Fruit fly (Drosophila melanogaster) whole organism, embryonic: ENCODE measurements around the gene goe.

Experiments used
- BEAF-32 ChIP-seq: fragments of 200-800 bp; sonication (Bioruptor generic); optimal IDR thresholded peaks from 3 replicates; lab custom pipeline; 2017; ENCODE audit warnings: missing biosample characterization, missing genetic modification characterization, mild to moderate bottlenecking, moderate library complexity, missing genetic modification reagents
- CG10654 ChIP-seq: fragments of 200-800 bp; sonication (Bioruptor generic); optimal IDR thresholded peaks from 2 replicates; lab custom pipeline; 2016; ENCODE audit warnings: missing biosample characterization, missing genetic modification characterization
- CG11560 ChIP-seq: fragments of 200-800 bp; sonication (Bioruptor generic); IDR thresholded peaks from 3 replicates; pipeline ENCODE4 v1.3.6; 2022; ENCODE audit warnings: missing biosample characterization, missing genetic modification characterization
- CG12391 ChIP-seq: fragments of 200-800 bp; sonication (Bioruptor generic); optimal IDR thresholded peaks from 3 replicates; lab custom pipeline; 2018; ENCODE audit warnings: missing biosample characterization, mild to moderate bottlenecking, missing genetic modification characterization, moderate library complexity
- CG12659 ChIP-seq: fragments of 200-800 bp; sonication (Bioruptor generic); optimal IDR thresholded peaks from 3 replicates; lab custom pipeline; 2017; ENCODE audit warnings: mild to moderate bottlenecking, missing biosample characterization, missing genetic modification reagents, missing genetic modification characterization
- CG14860 ChIP-seq: fragments of 200-800 bp; sonication (Bioruptor generic); IDR thresholded peaks from 3 replicates; pipeline ENCODE4 v1.3.6; 2022; ENCODE audit warnings: missing biosample characterization, missing genetic modification characterization; ENCODE audit not compliant: partially characterized antibody
- CG15011 ChIP-seq: fragments of 200-800 bp; sonication (Bioruptor generic); optimal IDR thresholded peaks from 3 replicates; lab custom pipeline; 2018; ENCODE audit warnings: missing biosample characterization, mild to moderate bottlenecking, missing genetic modification characterization
- CG1647 ChIP-seq: fragments of 200-800 bp; sonication (Bioruptor generic); optimal IDR thresholded peaks from 3 replicates; lab custom pipeline; 2016; ENCODE audit warnings: missing biosample characterization, missing genetic modification characterization
- CG2199 ChIP-seq: fragments of 200-800 bp; sonication (Bioruptor generic); IDR thresholded peaks from 3 replicates; pipeline ENCODE4 v1.3.6; 2022; ENCODE audit warnings: missing biosample characterization, missing genetic modification characterization
- CG31365 ChIP-seq: fragments of 200-800 bp; sonication (Bioruptor generic); optimal IDR thresholded peaks from 2 replicates; lab custom pipeline; 2018; ENCODE audit warnings: missing biosample characterization, mild to moderate bottlenecking, missing genetic modification characterization
- CG31388 ChIP-seq: fragments of 200-800 bp; sonication (Bioruptor generic); optimal IDR thresholded peaks from 2 replicates; lab custom pipeline; 2016; ENCODE audit warnings: missing biosample characterization, missing genetic modification characterization
- CG32532 ChIP-seq: fragments of 200-800 bp; sonication (Bioruptor generic); IDR thresholded peaks from 2 replicates; pipeline ENCODE4 v1.3.6; 2022; ENCODE audit warnings: missing biosample characterization, missing genetic modification characterization
- CG5245 ChIP-seq: fragments of 200-800 bp; sonication (Bioruptor generic); optimal IDR thresholded peaks from 3 replicates; lab custom pipeline; 2016; ENCODE audit warnings: missing biosample characterization, missing genetic modification characterization
- CG7357 ChIP-seq: fragments of 200-800 bp; sonication (Bioruptor generic); IDR thresholded peaks from 3 replicates; pipeline ENCODE4 v1.3.6; 2022; ENCODE audit warnings: missing biosample characterization, missing genetic modification characterization
- CG9932 ChIP-seq: fragments of 200-800 bp; sonication (Bioruptor generic); IDR thresholded peaks from 2 replicates; pipeline ENCODE4 v1.3.6; 2022; ENCODE audit warnings: missing biosample characterization, missing genetic modification characterization
- CHES-1-like ChIP-seq: fragments of 200-800 bp; sonication (Bioruptor generic); optimal IDR thresholded peaks from 2 replicates; lab custom pipeline; 2016; ENCODE audit warnings: missing biosample characterization, missing genetic modification characterization
- CTCF ChIP-seq: fragments of 200-800 bp; sonication (Bioruptor generic); optimal IDR thresholded peaks from 2 replicates; lab custom pipeline; 2017; ENCODE audit warnings: missing biosample characterization, mild to moderate bottlenecking, missing genetic modification characterization, moderate library complexity
- D ChIP-seq, 2 experiments: fragments of 200-800 bp in 1 of 2; fragments of >200 bp in 1 of 2; sonication (Bioruptor generic) in 1 of 2; optimal IDR thresholded peaks; 2 replicates in 1 of 2; 3 replicates in 1 of 2; lab custom pipeline; 2017; ENCODE audit warnings: mild to moderate bottlenecking in 1 of 2, missing biosample characterization in 1 of 2, missing genetic modification characterization in 1 of 2, missing genetic modification reagents in 1 of 2
- Dp ChIP-seq: fragments of 200-800 bp; sonication (Bioruptor generic); optimal IDR thresholded peaks from 2 replicates; lab custom pipeline; 2018; ENCODE audit warnings: missing biosample characterization, mild to moderate bottlenecking, missing genetic modification characterization, moderate library complexity
- Drgx ChIP-seq: fragments of 200-800 bp; sonication (Bioruptor generic); IDR thresholded peaks from 2 replicates; pipeline ENCODE4 v1.3.6; 2022; ENCODE audit warnings: missing biosample characterization, missing genetic modification characterization
- HLH4C ChIP-seq: fragments of 200-800 bp; sonication (Bioruptor generic); IDR thresholded peaks from 3 replicates; pipeline ENCODE4 v1.3.6; 2022; ENCODE audit warnings: missing biosample characterization, missing genetic modification characterization; ENCODE audit not compliant: partially characterized antibody
- Hand ChIP-seq: fragments of 200-800 bp; sonication (Bioruptor generic); optimal IDR thresholded peaks from 2 replicates; lab custom pipeline; 2017; ENCODE audit warnings: mild to moderate bottlenecking, missing biosample characterization, missing genetic modification reagents, missing genetic modification characterization
- HmgZ ChIP-seq: fragments of 200-800 bp; sonication (Bioruptor generic); optimal IDR thresholded peaks from 2 replicates; lab custom pipeline; 2018; ENCODE audit warnings: missing biosample characterization, mild to moderate bottlenecking, missing genetic modification characterization
- Hmr ChIP-seq: fragments of 200-800 bp; sonication (Bioruptor generic); optimal IDR thresholded peaks from 3 replicates; lab custom pipeline; 2017; ENCODE audit warnings: mild to moderate bottlenecking, missing biosample characterization, missing genetic modification reagents, missing genetic modification characterization
- Lpt ChIP-seq: fragments of >200 bp; optimal IDR thresholded peaks from 2 replicates; lab custom pipeline; 2018; ENCODE audit warnings: missing biosample characterization, missing genetic modification characterization
- Rx ChIP-seq: fragments of 200-800 bp; sonication (Bioruptor generic); IDR thresholded peaks from 2 replicates; pipeline ENCODE4 v1.3.6; 2022; ENCODE audit warnings: missing biosample characterization, missing genetic modification characterization
- Sry-δ ChIP-seq: fragments of 200-800 bp; sonication (Bioruptor generic); optimal IDR thresholded peaks from 2 replicates; lab custom pipeline; 2016; ENCODE audit warnings: missing biosample characterization, missing genetic modification characterization
- Xrp1 ChIP-seq: fragments of 200-800 bp; sonication (Bioruptor generic); IDR thresholded peaks from 2 replicates; pipeline ENCODE4 v1.3.6; 2022; ENCODE audit warnings: missing biosample characterization, missing genetic modification characterization
- YL-1 ChIP-seq: fragments of 200-800 bp; sonication (Bioruptor generic); optimal IDR thresholded peaks from 3 replicates; lab custom pipeline; 2017; ENCODE audit warnings: missing biosample characterization, mild to moderate bottlenecking, missing genetic modification characterization
- amos ChIP-seq: fragments of 200-800 bp; sonication (Bioruptor generic); IDR thresholded peaks from 2 replicates; pipeline ENCODE4 v1.3.6; 2022; ENCODE audit warnings: missing biosample characterization, missing genetic modification characterization; ENCODE audit not compliant: partially characterized antibody
- ato ChIP-seq: fragments of 200-800 bp; sonication (Bioruptor generic); IDR thresholded peaks from 2 replicates; pipeline ENCODE4 v1.3.6; 2022; ENCODE audit warnings: missing biosample characterization, missing genetic modification characterization; ENCODE audit not compliant: partially characterized antibody
- bowl ChIP-seq: fragments of 200-800 bp; sonication (Bioruptor generic); IDR thresholded peaks from 2 replicates; pipeline ENCODE4 v1.3.6; 2022; ENCODE audit warnings: missing biosample characterization, missing genetic modification characterization
- bsh ChIP-seq, 2 experiments: fragments of 200-800 bp; sonication (Bioruptor generic); optimal IDR thresholded peaks; 2 replicates each; lab custom pipeline; 2017 to 2018; ENCODE audit warnings: mild to moderate bottlenecking in 2 of 2, missing biosample characterization in 2 of 2, missing genetic modification characterization in 2 of 2, moderate library complexity in 1 of 2
- ci ChIP-seq: fragments of 200-800 bp; sonication (Bioruptor generic); IDR thresholded peaks from 3 replicates; pipeline ENCODE4 v1.3.6; 2022; ENCODE audit warnings: missing biosample characterization, missing genetic modification characterization
- ems ChIP-seq: fragments of 200-800 bp; sonication (Bioruptor generic); optimal IDR thresholded peaks from 3 replicates; lab custom pipeline; 2016; ENCODE audit warnings: missing biosample characterization, missing genetic modification characterization
- ftz-f1 ChIP-seq: fragments of 200-800 bp; sonication (Bioruptor generic); optimal IDR thresholded peaks from 2 replicates; lab custom pipeline; 2016; ENCODE audit warnings: missing biosample characterization, missing genetic modification characterization
- fu2 ChIP-seq: fragments of 200-800 bp; sonication (Bioruptor generic); optimal IDR thresholded peaks from 2 replicates; lab custom pipeline; 2016; ENCODE audit warnings: missing biosample characterization, missing genetic modification characterization
- gem ChIP-seq: fragments of 200-800 bp; sonication (Bioruptor generic); optimal IDR thresholded peaks from 2 replicates; lab custom pipeline; 2019; ENCODE audit warnings: missing biosample characterization, mild to moderate bottlenecking, missing genetic modification characterization, moderate library complexity
- gt ChIP-seq: fragments of 200-800 bp; sonication (Bioruptor generic); IDR thresholded peaks from 2 replicates; pipeline ENCODE4 v1.3.6; 2022; ENCODE audit warnings: missing biosample characterization, missing genetic modification characterization
- her ChIP-seq: fragments of 200-800 bp; sonication (Bioruptor generic); optimal IDR thresholded peaks from 2 replicates; lab custom pipeline; 2016; ENCODE audit warnings: missing biosample characterization, missing genetic modification characterization
- jigr1 ChIP-seq: fragments of 200-800 bp; sonication (Bioruptor generic); IDR thresholded peaks from 3 replicates; pipeline ENCODE4 v1.3.6; 2022; ENCODE audit warnings: missing biosample characterization, missing genetic modification characterization
- lab ChIP-seq: fragments of 200-800 bp; sonication (Bioruptor generic); optimal IDR thresholded peaks from 3 replicates; lab custom pipeline; 2017; ENCODE audit warnings: missing biosample characterization, missing genetic modification characterization, mild to moderate bottlenecking, moderate library complexity, missing genetic modification reagents
- lbe ChIP-seq: fragments of 200-800 bp; sonication (Bioruptor generic); optimal IDR thresholded peaks from 2 replicates; lab custom pipeline; 2016; ENCODE audit warnings: missing biosample characterization, mild to moderate bottlenecking, missing genetic modification characterization
- pnt ChIP-seq: fragments of 200-800 bp; sonication (Bioruptor generic); optimal IDR thresholded peaks from 3 replicates; lab custom pipeline; 2016; ENCODE audit warnings: missing biosample characterization, missing genetic modification characterization
- psq ChIP-seq: fragments of 200-800 bp; sonication (Bioruptor generic); optimal IDR thresholded peaks from 2 replicates; lab custom pipeline; 2017; ENCODE audit warnings: missing biosample characterization, missing genetic modification characterization
- ttk ChIP-seq: fragments of 200-800 bp; sonication (Bioruptor generic); IDR thresholded peaks from 2 replicates; pipeline ENCODE4 v2.1.2; 2022; ENCODE audit warnings: missing biosample characterization, missing genetic modification characterization
- twi ChIP-seq: fragments of 200-800 bp; optimal IDR thresholded peaks from 2 replicates; lab custom pipeline; 2019; ENCODE audit warnings: missing biosample characterization, mild to moderate bottlenecking, missing genetic modification characterization, moderate library complexity
- unc-4 ChIP-seq: fragments of 200-800 bp; sonication (Bioruptor generic); IDR thresholded peaks from 2 replicates; pipeline ENCODE4 v1.3.6; 2022; ENCODE audit warnings: missing biosample characterization, missing genetic modification characterization; ENCODE audit not compliant: partially characterized antibody
- usp ChIP-seq: fragments of >200 bp; optimal IDR thresholded peaks from 2 replicates; lab custom pipeline; 2017; ENCODE audit warnings: missing biosample characterization, missing genetic modification characterization
- yki ChIP-seq: fragments of >200 bp; optimal IDR thresholded peaks from 3 replicates; lab custom pipeline; 2018
- z ChIP-seq: fragments of 200-800 bp; sonication (Bioruptor generic); IDR thresholded peaks from 3 replicates; pipeline ENCODE4 v1.3.6; 2022; ENCODE audit warnings: missing biosample characterization, missing genetic modification characterization

goe gene

dm6 chrX:16691440-16691839, 60.3 kb downstream of the goe start (continued):
- TF ChIP-seq usp (GFP tag; lab: Kevin White, UChicago) (no peak), Xrp1 (GFP tag; lab: Robert Waterston, UW) (peak; percentile 91), Hmr (GFP tag; lab: Kevin White, UChicago) (peak; percentile 61), CG12391 (tag; lab: Kevin White, UChicago) (peak; percentile 87), ems (GFP tag; lab: Kevin White, UChicago) (peak; percentile 87), CG31365 (tag; lab: Kevin White, UChicago) (peak; percentile 61), unc-4 (GFP tag; lab: Robert Waterston, UW) (no peak), CTCF (peak; percentile 49), jigr1 (peak; percentile 76; the same call in 2 of the 3 replicates), bsh (GFP tag; optimal IDR thresholded peaks at IDR 0.05; lab: Kevin White, UChicago) (peak; percentile 40 to 95), z (GFP tag; lab: Robert Waterston, UW) (peak; percentile 69; the same call in 2 of the 3 replicates), CG12659 (peak; percentile 76), amos (no peak), CG14860 (GFP tag; lab: Robert Waterston, UW) (no peak), YL-1 (peak; percentile 1), HmgZ (tag; lab: Kevin White, UChicago) (peak; percentile 69), CG2199 (GFP tag; lab: Robert Waterston, UW) (peak; percentile 91), CG1647 (GFP tag; lab: Kevin White, UChicago) (peak; percentile 79), CHES-1-like (GFP tag; lab: Kevin White, UChicago) (peak; percentile 69), ci (GFP tag; lab: Robert Waterston, UW) (peak; percentile 97), fu2 (peak; percentile 65), psq (GFP tag; lab: Kevin White, UChicago) (peak; percentile 61), Hand (no peak), CG5245 (GFP tag; lab: Kevin White, UChicago) (peak; percentile 87), bowl (GFP tag; lab: Robert Waterston, UW) (peak; percentile 81), CG32532 (GFP tag; lab: Robert Waterston, UW) (peak; percentile 85), ttk (GFP tag; lab: Robert Waterston, UW) (peak; percentile 90), lbe (GFP tag; lab: Kevin White, UChicago) (no peak), Dp (GFP tag; lab: Kevin White, UChicago) (no peak), her (peak; percentile 77), CG15011 (GFP tag; lab: Kevin White, UChicago) (peak; percentile 55), gem (peak; percentile 88), pnt (peak; percentile 88), ato (GFP tag; lab: Robert Waterston, UW) (no peak), CG9932 (GFP tag; lab: Robert Waterston, UW) (peak; percentile 48), Drgx (GFP tag; lab: Robert Waterston, UW) (peak; percentile 90), D (optimal IDR thresholded peaks at IDR 0.05; lab: Kevin White, UChicago) (no peak), D (GFP tag; optimal IDR thresholded peaks at IDR 0.05; lab: Kevin White, UChicago) (peak; percentile 88), CG31388 (peak; percentile 63), gt (GFP tag; lab: Robert Waterston, UW) (peak; percentile 24; the same call in 1 of the 2 replicates), lab (GFP tag; lab: Kevin White, UChicago) (peak; percentile 85), ftz-f1 (no peak), CG7357 (peak; percentile 76), HLH4C (GFP tag; lab: Robert Waterston, UW) (no peak), Lpt (GFP tag; lab: Kevin White, UChicago) (no peak), BEAF-32 (GFP tag; lab: Kevin White, UChicago) (no peak), Sry-δ (GFP tag; lab: Kevin White, UChicago) (peak; percentile 44), twi (peak; percentile 68), yki (lab: Kevin White, UChicago) (no peak), CG11560 (tag; lab: Robert Waterston, UW) (peak; percentile 59; the same call in 2 of the 3 replicates), Rx (GFP tag; lab: Robert Waterston, UW) (peak; percentile 89), CG10654 (GFP tag; lab: Kevin White, UChicago) (peak; percentile 84)
